Worm (Caenorhabditis elegans) whole organism, mixed stage, embryonic: ENCODE measurements around the gene C15C7.4.

Source experiments
- blmp-1 ChIP-seq: fragments of 150-350 bp; optimal IDR thresholded peaks from 2 replicates; lab custom pipeline; 2014; ENCODE audit warnings: missing biosample characterization, missing genetic modification characterization
- elt-3 ChIP-seq: fragments of 150-350 bp; optimal IDR thresholded peaks from 2 replicates; lab custom pipeline; 2014; ENCODE audit warnings: missing biosample characterization, missing genetic modification characterization
- nhr-12 ChIP-seq: fragments of 150-350 bp; optimal IDR thresholded peaks from 2 replicates; lab custom pipeline; 2014; ENCODE audit warnings: missing biosample characterization, missing genetic modification characterization
- nhr-28 ChIP-seq: fragments of 150-350 bp; optimal IDR thresholded peaks from 2 replicates; lab custom pipeline; 2014; ENCODE audit warnings: missing biosample characterization, missing genetic modification characterization
- snpc-4 ChIP-seq: fragments of 150-350 bp; optimal IDR thresholded peaks from 2 replicates; lab custom pipeline; 2014; ENCODE audit warnings: missing biosample characterization, missing genetic modification characterization
- unc-39 ChIP-seq: fragments of 150-350 bp; optimal IDR thresholded peaks from 2 replicates; lab custom pipeline; 2014; ENCODE audit warnings: missing biosample characterization, missing genetic modification characterization
- unc-62 ChIP-seq: fragments of 150-350 bp; optimal IDR thresholded peaks from 2 replicates; lab custom pipeline; 2014; ENCODE audit warnings: missing biosample characterization, missing genetic modification reagents, missing genetic modification characterization
- ztf-11 ChIP-seq: fragments of 150-350 bp; optimal IDR thresholded peaks from 2 replicates; lab custom pipeline; 2014; ENCODE audit warnings: missing biosample characterization, missing genetic modification characterization

DNA sequence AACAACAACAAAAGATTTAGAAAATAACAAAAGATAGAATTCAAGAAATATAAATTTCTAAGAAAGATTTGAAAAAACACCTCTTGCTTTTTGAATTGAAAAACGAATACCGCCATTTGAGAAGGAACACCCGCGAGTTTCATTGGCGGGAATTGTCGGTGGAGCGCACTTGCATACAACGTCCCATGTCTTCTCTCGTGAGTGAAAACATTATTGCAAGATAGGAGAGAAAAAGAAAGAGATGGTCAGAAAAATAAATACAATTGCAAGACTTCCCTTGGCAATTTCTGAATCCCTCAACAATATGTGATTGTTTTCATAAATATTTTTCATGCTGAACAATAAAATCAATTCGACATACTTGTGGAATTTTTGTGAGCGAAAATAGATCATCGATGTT is 39.2 kb upstream of the C15C7.4 start, which contains the start of gene K10B3.5:
- TF ChIP-seq elt-3 (tag; lab: Kevin White, UChicago) (no peak), blmp-1 (no peak), unc-62 (no peak), nhr-28 (tag; lab: Kevin White, UChicago) (no peak), ztf-11 (tag; lab: Kevin White, UChicago) (no peak), unc-39 (tag; lab: Kevin White, UChicago) (no peak), snpc-4 (no peak), nhr-12 (tag; lab: Kevin White, UChicago) (no peak)
